Worm (Caenorhabditis elegans): ENCODE measurements around the gene C08H9.15.

- TF ChIP-seq ama-1 (optimal IDR thresholded peaks at IDR 0.05) (no peak), tra-4 (tag; optimal IDR thresholded peaks at IDR 0.05) (no peak), hmbx-1 (tag; optimal IDR thresholded peaks at IDR 0.05) (no peak), ets-7 (tag; optimal IDR thresholded peaks at IDR 0.05) (no peak), aly-1 (tag; optimal IDR thresholded peaks at IDR 0.05) (no peak), ceh-13 (GFP tag; optimal IDR thresholded peaks at IDR 0.05) (no peak), ceh-36 (tag; optimal IDR thresholded peaks at IDR 0.05) (no peak), hmg-4 (GFP tag; optimal IDR thresholded peaks at IDR 0.05) (no peak), flt-1 (GFP tag; IDR thresholded peaks at IDR 0.05) (no peak)
Measured at ce11 chrII:9894435-9894834, 13.4 kb downstream of the C08H9.15 start, which contains the start of gene F26C11.1.
